Worm (Caenorhabditis elegans) whole organism, young adult: ENCODE data around the gene str-193.

ENCODE experiments used
- B0019.2 ChIP-seq: fragments of 200-800 bp; sonication (Bioruptor generic); conservative IDR thresholded peaks from 2 replicates; pipeline ENCODE4 v1.3.6; 2022; ENCODE audit warnings: missing genetic modification reagents, missing genetic modification characterization, missing compliant biosample characterization
- B0261.1 ChIP-seq: sonication (generic microtip); optimal IDR thresholded peaks from 2 replicates; lab custom pipeline; 2016; ENCODE audit warnings: mild to moderate bottlenecking, missing genetic modification characterization, moderate library complexity, missing compliant biosample characterization
- C06A6.2 ChIP-seq: fragments of 200-800 bp; sonication (Bioruptor generic); conservative IDR thresholded peaks from 2 replicates; pipeline ENCODE4 v1.3.6; 2022; ENCODE audit warnings: missing genetic modification characterization, missing compliant biosample characterization
- C17E4.6 ChIP-seq: fragments of 200-800 bp; sonication (Bioruptor generic); IDR thresholded peaks from 2 replicates; pipeline ENCODE4 v1.3.6; 2022; ENCODE audit warnings: missing genetic modification reagents, missing genetic modification characterization, missing compliant biosample characterization
- F10E7.11 ChIP-seq: sonication (generic microtip); optimal IDR thresholded peaks from 2 replicates; lab custom pipeline; 2017; ENCODE audit warnings: mild to moderate bottlenecking, missing genetic modification characterization, moderate library complexity, missing compliant biosample characterization
- F37B4.10 ChIP-seq: fragments of 200-800 bp; sonication (Bioruptor generic); IDR thresholded peaks from 2 replicates; pipeline ENCODE4 v1.3.6; 2022; ENCODE audit warnings: missing genetic modification characterization, missing compliant biosample characterization
- F55B11.4 ChIP-seq: sonication (generic microtip); optimal IDR thresholded peaks from 2 replicates; lab custom pipeline; 2016; ENCODE audit warnings: missing compliant biosample characterization, missing genetic modification characterization, borderline replicate concordance; ENCODE audit not compliant: insufficient read depth
- F57A8.1 ChIP-seq: fragments of 200-800 bp; sonication (Bioruptor generic); optimal IDR thresholded peaks from 2 replicates; lab custom pipeline; 2018; ENCODE audit warnings: mild to moderate bottlenecking, missing genetic modification characterization, moderate library complexity, missing compliant biosample characterization
- K12H6.12 ChIP-seq: fragments of 200-800 bp; sonication (Bioruptor generic); optimal IDR thresholded peaks from 2 replicates; lab custom pipeline; 2018; ENCODE audit warnings: mild to moderate bottlenecking, missing genetic modification characterization, missing compliant biosample characterization
- Y56A3A.18 ChIP-seq: fragments of 200-800 bp; sonication (Bioruptor generic); IDR thresholded peaks from 2 replicates; pipeline ENCODE4 v1.3.6; 2022; ENCODE audit warnings: missing genetic modification reagents, missing genetic modification characterization, missing compliant biosample characterization
- Y67H2A.10 ChIP-seq: fragments of 200-800 bp; sonication (Bioruptor generic); conservative IDR thresholded peaks from 2 replicates; pipeline ENCODE4 v1.3.6; 2022; ENCODE audit warnings: missing genetic modification reagents, missing genetic modification characterization, missing compliant biosample characterization
- athp-1 ChIP-seq: sonication (generic microtip); optimal IDR thresholded peaks from 2 replicates; lab custom pipeline; 2017; ENCODE audit warnings: mild to moderate bottlenecking, missing genetic modification characterization, missing compliant biosample characterization
- attf-3 ChIP-seq: fragments of 200-800 bp; sonication (Bioruptor generic); conservative IDR thresholded peaks from 2 replicates; pipeline ENCODE4 v1.3.6; 2022; ENCODE audit warnings: missing genetic modification reagents, missing genetic modification characterization, missing compliant biosample characterization
- bed-1 ChIP-seq: fragments of 200-800 bp; sonication (Bioruptor generic); IDR thresholded peaks from 2 replicates; pipeline ENCODE4 v1.3.6; 2022; ENCODE audit warnings: missing genetic modification reagents, missing genetic modification characterization, missing compliant biosample characterization
- ceh-100 ChIP-seq: fragments of 200-800 bp; sonication (Bioruptor generic); IDR thresholded peaks from 2 replicates; pipeline ENCODE4 v1.3.6; 2022; ENCODE audit warnings: missing genetic modification reagents, missing genetic modification characterization, missing compliant biosample characterization
- chd-7 ChIP-seq: sonication (generic microtip); optimal IDR thresholded peaks from 2 replicates; lab custom pipeline; 2016; ENCODE audit warnings: mild to moderate bottlenecking, missing genetic modification characterization, moderate library complexity, missing compliant biosample characterization
- die-1 ChIP-seq: sonication (generic microtip); optimal IDR thresholded peaks from 2 replicates; lab custom pipeline; 2016; ENCODE audit warnings: missing genotype, mild to moderate bottlenecking, missing genetic modification characterization, missing compliant biosample characterization
- dpff-1 ChIP-seq: sonication (generic microtip); optimal IDR thresholded peaks from 2 replicates; lab custom pipeline; 2017; ENCODE audit warnings: mild to moderate bottlenecking, missing genetic modification characterization, missing compliant biosample characterization
- dpl-1 ChIP-seq: fragments of 150-350 bp; optimal IDR thresholded peaks from 2 replicates; lab custom pipeline; 2014; ENCODE audit warnings: missing biosample characterization, missing genetic modification reagents, missing genetic modification characterization
- fkh-3 ChIP-seq: sonication (generic microtip); optimal IDR thresholded peaks from 2 replicates; lab custom pipeline; 2016; ENCODE audit warnings: mild to moderate bottlenecking, missing genetic modification characterization, missing compliant biosample characterization
- gei-17 ChIP-seq: fragments of 200-800 bp; sonication (Bioruptor generic); optimal IDR thresholded peaks from 2 replicates; lab custom pipeline; 2018; ENCODE audit warnings: mild to moderate bottlenecking, missing genetic modification characterization, missing compliant biosample characterization
- hlh-12 ChIP-seq: sonication (generic microtip); optimal IDR thresholded peaks from 2 replicates; lab custom pipeline; 2016; ENCODE audit warnings: missing genetic modification characterization, missing compliant biosample characterization
- hlh-26 ChIP-seq: fragments of 200-800 bp; sonication (Bioruptor generic); conservative IDR thresholded peaks from 2 replicates; pipeline ENCODE4 v1.3.6; 2022; ENCODE audit warnings: missing genetic modification reagents, missing genetic modification characterization, missing compliant biosample characterization
- hrde-1 ChIP-seq: sonication (generic microtip); optimal IDR thresholded peaks from 2 replicates; lab custom pipeline; 2016; ENCODE audit warnings: missing genetic modification characterization, mild to moderate bottlenecking, missing compliant biosample characterization, moderate library complexity, missing genotype, missing genetic modification reagents, borderline replicate concordance
- lag-1 ChIP-seq: fragments of 200-800 bp; sonication (Bioruptor generic); IDR thresholded peaks from 2 replicates; pipeline ENCODE4 v1.3.6; 2022; ENCODE audit warnings: missing genetic modification reagents, missing genetic modification characterization, missing compliant biosample characterization
- lin-54 ChIP-seq: fragments of 200-800 bp; sonication (Bioruptor generic); optimal IDR thresholded peaks from 2 replicates; lab custom pipeline; 2018; ENCODE audit warnings: mild to moderate bottlenecking, missing genetic modification characterization, missing compliant biosample characterization
- lir-1 ChIP-seq: fragments of 200-800 bp; sonication (Bioruptor generic); conservative IDR thresholded peaks from 2 replicates; pipeline ENCODE4 v1.3.6; 2022; ENCODE audit warnings: missing genetic modification reagents, missing genetic modification characterization, missing compliant biosample characterization
- lsl-1 ChIP-seq: fragments of 200-800 bp; sonication (Bioruptor generic); optimal IDR thresholded peaks from 2 replicates; lab custom pipeline; 2018; ENCODE audit warnings: mild to moderate bottlenecking, missing genetic modification characterization, moderate library complexity, missing compliant biosample characterization
- madf-10 ChIP-seq: sonication (generic microtip); optimal IDR thresholded peaks from 2 replicates; lab custom pipeline; 2016; ENCODE audit warnings: mild to moderate bottlenecking, missing genetic modification characterization, missing compliant biosample characterization
- madf-3 ChIP-seq: fragments of 200-800 bp; sonication (Bioruptor generic); IDR thresholded peaks from 2 replicates; pipeline ENCODE4 v1.3.6; 2022; ENCODE audit warnings: missing genetic modification reagents, missing genetic modification characterization, missing compliant biosample characterization
- mcd-1 ChIP-seq: fragments of 200-800 bp; sonication (Bioruptor generic); IDR thresholded peaks from 2 replicates; pipeline ENCODE4 v1.3.6; 2022; ENCODE audit warnings: missing genetic modification reagents, missing genetic modification characterization, missing compliant biosample characterization
- nfyb-1 ChIP-seq: fragments of 200-800 bp; sonication (Bioruptor generic); IDR thresholded peaks from 2 replicates; pipeline ENCODE4 v1.3.6; 2022; ENCODE audit warnings: missing genetic modification reagents, missing genetic modification characterization, missing compliant biosample characterization
- pha-4 ChIP-seq: fragments of 150-350 bp; sonication (generic microtip); optimal IDR thresholded peaks from 2 replicates; lab custom pipeline; 2014; ENCODE audit warnings: missing biosample characterization, missing genetic modification reagents, missing genetic modification characterization
- rcor-1 ChIP-seq: fragments of 200-800 bp; sonication (Bioruptor generic); IDR thresholded peaks from 2 replicates; pipeline ENCODE4 v1.3.6; 2022; ENCODE audit warnings: missing genetic modification reagents, missing genetic modification characterization, missing compliant biosample characterization
- rec-8 ChIP-seq, 2 experiments: sonication (generic microtip); optimal IDR thresholded peaks; 2 replicates each; lab custom pipeline; 2016; ENCODE audit warnings: mild to moderate bottlenecking in 2 of 2, missing genetic modification characterization in 2 of 2, missing genetic modification reagents in 2 of 2, missing genotype in 2 of 2, missing biosample characterization in 1 of 2, missing compliant biosample characterization in 1 of 2, moderate library complexity in 1 of 2
- repo-1 ChIP-seq: sonication (generic microtip); optimal IDR thresholded peaks from 2 replicates; lab custom pipeline; 2017; ENCODE audit warnings: mild to moderate bottlenecking, missing genetic modification characterization, missing compliant biosample characterization
- tbx-9 ChIP-seq: sonication (generic microtip); optimal IDR thresholded peaks from 2 replicates; lab custom pipeline; 2016; ENCODE audit warnings: borderline replicate concordance, missing genetic modification characterization, inconsistent platforms, missing compliant biosample characterization
- tlf-1 ChIP-seq: fragments of 200-800 bp; sonication (Bioruptor generic); optimal IDR thresholded peaks from 2 replicates; lab custom pipeline; 2018; ENCODE audit warnings: mild to moderate bottlenecking, missing genetic modification characterization, missing compliant biosample characterization
- ztf-28 ChIP-seq: fragments of 200-800 bp; sonication (Bioruptor generic); IDR thresholded peaks from 2 replicates; pipeline ENCODE4 v1.3.6; 2022; ENCODE audit warnings: missing genetic modification reagents, missing genetic modification characterization, missing compliant biosample characterization

The str-193 gene

ce11 chrV:9811154-9811553 is 10.5 kb downstream of the str-193 start, which contains the start of gene sru-29:
sru-29 (plus strand) TSS chrV:9811454.
- no peak for TF ChIP-seq lsl-1 (GFP tag; lab: Kevin White, UChicago)
- TF ChIP-seq attf-3 (GFP tag; lab: Robert Waterston, UW), result no peak
- TF ChIP-seq pha-4 (tag; lab: Kevin White, UChicago), result no peak
- no peak for TF ChIP-seq hrde-1
- TF ChIP-seq madf-3 (GFP tag; lab: Robert Waterston, UW), result no peak
- no peak for TF ChIP-seq F37B4.10
- no peak for TF ChIP-seq die-1 (tag; lab: Kevin White, UChicago)
- TF ChIP-seq F57A8.1 (GFP tag; lab: Kevin White, UChicago), result no peak
- TF ChIP-seq, all 124 proteins: peak for 0

DNA sequence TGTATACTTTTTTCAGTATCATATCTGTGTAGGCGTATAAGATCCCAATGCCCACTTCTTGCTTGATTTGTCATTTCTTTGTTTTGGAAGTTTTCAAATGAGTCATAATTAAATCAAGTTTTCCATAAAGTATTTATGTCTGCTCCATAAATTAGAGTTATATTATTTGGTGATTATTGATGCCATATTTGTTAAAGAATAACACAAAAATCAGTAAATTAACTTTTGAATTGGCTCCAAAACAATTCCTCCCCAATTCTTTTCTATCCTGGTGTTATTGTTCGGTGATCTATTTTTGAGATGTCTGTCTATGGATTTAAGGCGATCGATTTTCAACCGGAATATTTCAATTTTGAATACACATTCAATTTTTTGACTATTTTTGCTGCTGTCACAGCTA is 16.5 kb downstream of the str-193 start, which contains the start of gene sru-37:
Gene sru-37, plus strand, starts transcription at position 301 of the 400 bp plus-strand sequence.
- TF ChIP-seq attf-3 (GFP tag; lab: Robert Waterston, UW) (no peak), hrde-1 (no peak), nfyb-1 (GFP tag; lab: Robert Waterston, UW) (no peak), F10E7.11 (tag; lab: Kevin White, UChicago) (no peak), hlh-12 (tag; lab: Kevin White, UChicago) (no peak), chd-7 (tag; lab: Kevin White, UChicago) (no peak), fkh-3 (tag; lab: Kevin White, UChicago) (no peak), ceh-100 (GFP tag; lab: Robert Waterston, UW) (no peak), madf-10 (tag; lab: Kevin White, UChicago) (no peak), tlf-1 (GFP tag; lab: Kevin White, UChicago) (no peak), athp-1 (tag; lab: Kevin White, UChicago) (no peak), bed-1 (GFP tag; lab: Robert Waterston, UW) (no peak), lir-1 (no peak), tbx-9 (tag; lab: Kevin White, UChicago) (no peak), repo-1 (tag; lab: Kevin White, UChicago) (no peak), Y67H2A.10 (no peak), lin-54 (GFP tag; lab: Kevin White, UChicago) (no peak), C06A6.2 (GFP tag; lab: Robert Waterston, UW) (no peak), lag-1 (no peak)
- TF ChIP-seq, all 124 proteins: peak for 0

ce11 chrV:9803176-9803575 is 18.4 kb downstream of the str-193 start, which contains the start of gene sru-39:
sru-39 (plus strand) TSS chrV:9803476.
- no peak for TF ChIP-seq mcd-1
- no peak for TF ChIP-seq ztf-28 (GFP tag; lab: Robert Waterston, UW)
- no peak for TF ChIP-seq C06A6.2 (GFP tag; lab: Robert Waterston, UW)
- TF ChIP-seq die-1 (tag; lab: Kevin White, UChicago), result no peak
- TF ChIP-seq dpff-1 (tag; lab: Kevin White, UChicago), result no peak
- TF ChIP-seq rec-8 (tag; optimal IDR thresholded peaks at IDR 0.05; lab: Kevin White, UChicago), result no peak
- TF ChIP-seq gei-17 (GFP tag; lab: Kevin White, UChicago), result no peak
- TF ChIP-seq Y56A3A.18 (GFP tag; lab: Robert Waterston, UW), result no peak
- no peak for TF ChIP-seq hlh-26
- no peak for TF ChIP-seq madf-3 (GFP tag; lab: Robert Waterston, UW)
- no peak for TF ChIP-seq B0261.1 (tag; lab: Kevin White, UChicago)
- TF ChIP-seq dpl-1 (GFP tag; lab: Kevin White, UChicago), result no peak
- TF ChIP-seq hlh-12 (tag; lab: Kevin White, UChicago), result no peak
- no peak for TF ChIP-seq F55B11.4 (tag; lab: Kevin White, UChicago)
- TF ChIP-seq K12H6.12 (tag; lab: Kevin White, UChicago), result no peak
- TF ChIP-seq B0019.2 (GFP tag; lab: Robert Waterston, UW), result no peak
- no peak for TF ChIP-seq rcor-1 (GFP tag; lab: Robert Waterston, UW)
- TF ChIP-seq C17E4.6 (GFP tag; lab: Robert Waterston, UW), result no peak
- TF ChIP-seq repo-1 (tag; lab: Kevin White, UChicago), result no peak
